Fruit fly (Drosophila melanogaster) whole organism, embryonic: Measurements from ENCODE around the gene CG43095.

ENCODE experiments used
- CG13424 ChIP-seq: fragments of 200-800 bp; sonication (Bioruptor generic); optimal IDR thresholded peaks from 2 replicates; lab custom pipeline; 2019; ENCODE audit warnings: missing biosample characterization, mild to moderate bottlenecking, missing genetic modification characterization, moderate library complexity
- CG13775 ChIP-seq: fragments of 200-800 bp; sonication (Bioruptor generic); optimal IDR thresholded peaks from 3 replicates; lab custom pipeline; 2017; ENCODE audit warnings: missing biosample characterization, mild to moderate bottlenecking, missing genetic modification characterization
- CG30431 ChIP-seq: fragments of 200-800 bp; sonication (Bioruptor generic); optimal IDR thresholded peaks from 2 replicates; lab custom pipeline; 2017; ENCODE audit warnings: missing biosample characterization, missing genetic modification characterization
- CG7745 ChIP-seq: fragments of 200-800 bp; sonication (Bioruptor generic); optimal IDR thresholded peaks from 2 replicates; lab custom pipeline; 2018; ENCODE audit warnings: missing biosample characterization, mild to moderate bottlenecking, missing genetic modification characterization, moderate library complexity
- HLH54F ChIP-seq: fragments of 200-800 bp; sonication (Bioruptor generic); optimal IDR thresholded peaks from 3 replicates; lab custom pipeline; 2016; ENCODE audit warnings: missing biosample characterization, missing genetic modification characterization
- Ravus ChIP-seq: fragments of 200-800 bp; sonication (Bioruptor generic); IDR thresholded peaks from 2 replicates; pipeline ENCODE4 v1.3.6; 2022; ENCODE audit warnings: missing biosample characterization, missing genetic modification characterization
- ham ChIP-seq: fragments of 200-800 bp; sonication (Bioruptor generic); IDR thresholded peaks from 2 replicates; pipeline ENCODE4 v1.3.6; 2022; ENCODE audit warnings: missing biosample characterization, missing genetic modification characterization
- kay ChIP-seq: fragments of 200-800 bp; sonication (Bioruptor generic); optimal IDR thresholded peaks from 2 replicates; lab custom pipeline; 2016; ENCODE audit warnings: missing biosample characterization, missing genetic modification characterization
- trem ChIP-seq: fragments of 200-800 bp; optimal IDR thresholded peaks from 3 replicates; lab custom pipeline; 2019; ENCODE audit warnings: missing biosample characterization, mild to moderate bottlenecking, missing genetic modification characterization, moderate library complexity
- vnd ChIP-seq: fragments of 200-800 bp; sonication (Bioruptor generic); IDR thresholded peaks from 3 replicates; pipeline ENCODE4 v1.3.6; 2022; ENCODE audit warnings: missing biosample characterization, missing genetic modification characterization; ENCODE audit not compliant: partially characterized antibody

dm6 chr3R:22755187-22755777 is 16.3 kb downstream of the CG43095 start:
- no peak for TF ChIP-seq CG13424 (tag; lab: Kevin White, UChicago)
- no peak for TF ChIP-seq vnd
- no peak for TF ChIP-seq HLH54F
- no peak for TF ChIP-seq kay (GFP tag; lab: Kevin White, UChicago)
- TF ChIP-seq Ravus = no peak
- TF ChIP-seq ham (GFP tag; lab: Robert Waterston, UW) = no peak
- no peak for TF ChIP-seq CG30431 (GFP tag; lab: Kevin White, UChicago)
- no peak for TF ChIP-seq trem
- TF ChIP-seq CG13775 = no peak
- no peak for TF ChIP-seq CG7745 (tag; lab: Kevin White, UChicago)
